Fruit fly (Drosophila melanogaster): Measurements from ENCODE around the gene cDIP.
A peak's percentile ranks its signal among the peaks of the same experiment; 100 is the strongest.

cDIP gene

dm6 chr3R:21163318-21163828 lies 2.5 kb upstream of the cDIP start, which contains the start of gene CG5810 (continued):
- TF ChIP-seq Dip3 (GFP tag; optimal IDR thresholded peaks at IDR 0.05) (no peak), CG12104 (GFP tag; optimal IDR thresholded peaks at IDR 0.05) (no peak), CG4404 (GFP tag; IDR thresholded peaks at IDR 0.05) (no peak), CG17568 (GFP tag; optimal IDR thresholded peaks at IDR 0.05) (peak; percentile 86), CG3847 (GFP tag; IDR thresholded peaks at IDR 0.05) (no peak), Med (GFP tag) (peak; percentile 0), CG10979 (tag; optimal IDR thresholded peaks at IDR 0.05) (no peak), lbe (GFP tag; optimal IDR thresholded peaks at IDR 0.05) (no peak), grau (tag; optimal IDR thresholded peaks at IDR 0.05) (peak; percentile 38), gcm (GFP tag; optimal IDR thresholded peaks at IDR 0.05) (no peak), chinmo (GFP tag; IDR thresholded peaks at IDR 0.05; ENCODE audit: partially characterized antibody) (peak; percentile 96), E2f2 (GFP tag; IDR thresholded peaks at IDR 0.05) (no peak), CkIIα-i1 (GFP tag; IDR thresholded peaks at IDR 0.05) (no peak), kni (GFP tag; optimal IDR thresholded peaks at IDR 0.05) (no peak), Asciz (GFP tag; optimal IDR thresholded peaks at IDR 0.05) (no peak), CG3163 (GFP tag; optimal IDR thresholded peaks at IDR 0.05) (no peak), unc-4 (GFP tag; IDR thresholded peaks at IDR 0.05; ENCODE audit: partially characterized antibody) (no peak), lab (GFP tag; optimal IDR thresholded peaks at IDR 0.05) (peak; percentile 23), CG13624 (GFP tag; optimal IDR thresholded peaks at IDR 0.05) (no peak), mld (GFP tag; IDR thresholded peaks at IDR 0.05; ENCODE audit: partially characterized antibody) (no peak), Hmr (GFP tag; optimal IDR thresholded peaks at IDR 0.05) (peak; percentile 56), pb (GFP tag; optimal IDR thresholded peaks at IDR 0.05) (no peak), CG7839 (tag; optimal IDR thresholded peaks at IDR 0.05) (no peak), CG6254 (GFP tag; optimal IDR thresholded peaks at IDR 0.05) (no peak), bbx (GFP tag; IDR thresholded peaks at IDR 0.05; ENCODE audit: partially characterized antibody) (no peak), Gug (GFP tag; IDR thresholded peaks at IDR 0.05) (no peak), CG17328 (GFP tag; IDR thresholded peaks at IDR 0.05) (no peak), CG14710 (tag; optimal IDR thresholded peaks at IDR 0.05) (no peak), Adf1 (GFP tag; IDR thresholded peaks at IDR 0.05) (peak; percentile 52; the same call in 1 of the 2 replicates), CG15601 (tag; optimal IDR thresholded peaks at IDR 0.05) (no peak), dmrt99B (tag; optimal IDR thresholded peaks at IDR 0.05) (no peak), CG9727 (GFP tag; optimal IDR thresholded peaks at IDR 0.05) (no peak), PHDP (tag; optimal IDR thresholded peaks at IDR 0.05) (peak; percentile 73), stc (GFP tag; IDR thresholded peaks at IDR 0.05) (no peak), CG12071 (GFP tag; optimal IDR thresholded peaks at IDR 0.05) (peak; percentile 12), CG1024 (GFP tag; IDR thresholded peaks at IDR 0.05) (no peak), CrebB (tag; optimal IDR thresholded peaks at IDR 0.05) (peak; percentile 84), nerfin-1 (tag; optimal IDR thresholded peaks at IDR 0.05) (no peak), tll (GFP tag; optimal IDR thresholded peaks at IDR 0.05) (no peak), lola (GFP tag; optimal IDR thresholded peaks at IDR 0.05) (no peak), tio (GFP tag; optimal IDR thresholded peaks at IDR 0.05) (no peak), gsb (GFP tag; IDR thresholded peaks at IDR 0.05) (no peak), odd (GFP tag; optimal IDR thresholded peaks at IDR 0.05) (peak; percentile 79), YL-1 (GFP tag; optimal IDR thresholded peaks at IDR 0.05) (no peak), Meics (GFP tag; optimal IDR thresholded peaks at IDR 0.05) (peak; percentile 18), Mes4 (GFP tag; optimal IDR thresholded peaks at IDR 0.05) (no peak), Hr51 (GFP tag; optimal IDR thresholded peaks at IDR 0.05) (peak in 1 of 2 experiments; percentile 1), usp (GFP tag; optimal IDR thresholded peaks at IDR 0.05) (no peak), lov (optimal IDR thresholded peaks at IDR 0.05) (no peak), lov (GFP tag; IDR thresholded peaks at IDR 0.05) (no peak)

All from whole organism, embryonic.